Worm (Caenorhabditis elegans) whole organism, young adult: ENCODE measurements around the gene F15E6.4.

ENCODE experiments used
- C06A6.2 ChIP-seq: fragments of 200-800 bp; sonication (Bioruptor generic); conservative IDR thresholded peaks from 2 replicates; pipeline ENCODE4 v1.3.6; 2022; ENCODE audit warnings: missing genetic modification characterization, missing compliant biosample characterization
- F52B5.7 ChIP-seq: sonication (generic microtip); optimal IDR thresholded peaks from 2 replicates; lab custom pipeline; 2016; ENCODE audit warnings: mild to moderate bottlenecking, missing genetic modification characterization, missing compliant biosample characterization
- aptf-3 ChIP-seq: fragments of 200-800 bp; sonication (Bioruptor generic); IDR thresholded peaks from 2 replicates; pipeline ENCODE4 v1.3.6; 2022; ENCODE audit warnings: missing genetic modification characterization, missing compliant biosample characterization
- dpl-1 ChIP-seq: fragments of 150-350 bp; optimal IDR thresholded peaks from 2 replicates; lab custom pipeline; 2014; ENCODE audit warnings: missing biosample characterization, missing genetic modification reagents, missing genetic modification characterization
- ets-4 ChIP-seq: fragments of 200-800 bp; sonication (Bioruptor generic); optimal IDR thresholded peaks from 2 replicates; lab custom pipeline; 2018; ENCODE audit warnings: mild to moderate bottlenecking, missing genetic modification characterization, missing compliant biosample characterization
- hmg-20 ChIP-seq: fragments of 200-800 bp; sonication (Bioruptor generic); IDR thresholded peaks from 2 replicates; pipeline ENCODE4 v1.3.6; 2022; ENCODE audit warnings: missing genetic modification reagents, missing genetic modification characterization, missing compliant biosample characterization
- lin-35 ChIP-seq, 3 experiments: fragments of 150-350 bp in 2 of 3; sonication (generic microtip) in 1 of 3; optimal IDR thresholded peaks; 2 replicates each; lab custom pipeline; 2014 to 2018; ENCODE audit warnings: missing biosample characterization in 3 of 3, missing genetic modification characterization in 3 of 3, missing genetic modification reagents in 3 of 3
- lir-1 ChIP-seq: fragments of 200-800 bp; sonication (Bioruptor generic); conservative IDR thresholded peaks from 2 replicates; pipeline ENCODE4 v1.3.6; 2022; ENCODE audit warnings: missing genetic modification reagents, missing genetic modification characterization, missing compliant biosample characterization
- madf-3 ChIP-seq: fragments of 200-800 bp; sonication (Bioruptor generic); IDR thresholded peaks from 2 replicates; pipeline ENCODE4 v1.3.6; 2022; ENCODE audit warnings: missing genetic modification reagents, missing genetic modification characterization, missing compliant biosample characterization
- unc-62 ChIP-seq: fragments of 150-350 bp; optimal IDR thresholded peaks from 2 replicates; lab custom pipeline; 2014; ENCODE audit warnings: missing biosample characterization, missing genetic modification reagents, missing genetic modification characterization

- TF ChIP-seq unc-62 (GFP tag; lab: Kevin White, UChicago) (no peak), hmg-20 (GFP tag; lab: Robert Waterston, UW) (no peak), lir-1 (no peak), dpl-1 (GFP tag; lab: Kevin White, UChicago) (no peak), aptf-3 (GFP tag; lab: Robert Waterston, UW) (no peak), F52B5.7 (no peak), madf-3 (GFP tag; lab: Robert Waterston, UW) (no peak), lin-35 (GFP tag; optimal IDR thresholded peaks at IDR 0.05; lab: Kevin White, UChicago) (no peak), ets-4 (no peak), C06A6.2 (no peak)
Measured at ce11 chrIV:4265224-4265623, 26.1 kb upstream of the F15E6.4 start, which contains the start of gene F36A4.5.
